Worm (Caenorhabditis elegans): ENCODE measurements around the gene ZC404.16.

DNA sequence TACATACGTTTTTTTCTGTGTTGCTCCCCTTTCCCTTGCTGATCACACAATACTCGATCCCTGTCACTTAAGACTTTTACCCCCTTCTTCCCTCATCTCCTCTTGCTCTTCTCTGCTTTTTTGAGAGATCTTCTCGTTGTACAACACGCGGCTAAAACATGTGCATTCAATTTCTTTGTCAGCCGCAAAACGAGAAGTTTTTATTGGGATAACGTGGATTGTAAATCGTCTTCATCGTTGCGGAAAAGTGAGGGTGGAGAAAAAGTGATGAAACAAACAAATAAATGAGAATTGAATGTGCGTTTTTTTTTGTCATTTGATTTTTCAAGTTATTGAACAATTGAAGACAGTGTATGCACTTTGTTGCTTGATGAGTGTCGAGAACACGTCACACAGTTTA, 4.2 kb downstream of the ZC404.16 start:
- TF ChIP-seq ceh-83 (GFP tag; optimal IDR thresholded peaks at IDR 0.05) (no peak), bed-3 (GFP tag; optimal IDR thresholded peaks at IDR 0.05) (no peak), lin-32 (GFP tag; optimal IDR thresholded peaks at IDR 0.05) (no peak), ces-1 (GFP tag; optimal IDR thresholded peaks at IDR 0.05) (no peak), lin-13 (tag; optimal IDR thresholded peaks at IDR 0.05) (no peak)

Measured in whole organism, mixed stage, embryonic.